Worm (Caenorhabditis elegans): Measurements from ENCODE around the gene math-21.

ce11 chrII:2031852-2032251 is 38.0 kb downstream of the math-21 start, which contains the start of gene bath-5:
- TF ChIP-seq unc-62 (GFP tag; optimal IDR thresholded peaks at IDR 0.05) (no peak), ama-1 (optimal IDR thresholded peaks at IDR 0.05) (no peak), nhr-237 (tag; optimal IDR thresholded peaks at IDR 0.05) (no peak), lin-39 (tag; optimal IDR thresholded peaks at IDR 0.05) (no peak), elt-3 (tag; optimal IDR thresholded peaks at IDR 0.05) (no peak), lsy-2 (tag; optimal IDR thresholded peaks at IDR 0.05) (no peak), nhr-12 (tag; optimal IDR thresholded peaks at IDR 0.05) (no peak), ztf-4 (tag; optimal IDR thresholded peaks at IDR 0.05) (no peak), snpc-4 (tag; optimal IDR thresholded peaks at IDR 0.05) (no peak)

All from whole organism, L2 larva.